Worm (Caenorhabditis elegans) whole organism, L4 larva: Measurements from ENCODE around the gene R08E5.4.

Source experiments
- Y48G9A.11 ChIP-seq: fragments of 200-800 bp; sonication (Bioruptor generic); IDR thresholded peaks from 2 replicates; pipeline ENCODE4 v1.3.6; 2022; ENCODE audit warnings: missing genetic modification reagents, missing genetic modification characterization, missing compliant biosample characterization
- aha-1 ChIP-seq: fragments of 150-350 bp; peaks from one replicate; lab custom pipeline; 2014; ENCODE audit warnings: missing biosample characterization, missing genetic modification characterization
- attf-4 ChIP-seq: sonication (generic microtip); optimal IDR thresholded peaks from 3 replicates; lab custom pipeline; 2017; ENCODE audit warnings: missing biosample characterization, missing genetic modification characterization
- ceh-32 ChIP-seq: sonication (generic microtip); optimal IDR thresholded peaks from 2 replicates; lab custom pipeline; 2016; ENCODE audit warnings: mild to moderate bottlenecking, missing genetic modification characterization, missing compliant biosample characterization; ENCODE audit not compliant: poor library complexity
- ceh-62 ChIP-seq: sonication (generic microtip); optimal IDR thresholded peaks from 2 replicates; lab custom pipeline; 2017; ENCODE audit warnings: missing biosample characterization, missing genetic modification characterization
- daf-16 ChIP-seq, 3 experiments: sonication (generic microtip); optimal IDR thresholded peaks; 2 replicates each; lab custom pipeline; 2016 to 2017; ENCODE audit warnings: missing genetic modification characterization in 3 of 3, missing genetic modification reagents in 3 of 3, mild to moderate bottlenecking in 2 of 3, missing compliant biosample characterization in 2 of 3, missing biosample characterization in 1 of 3, moderate library complexity in 1 of 3
- dmd-6 ChIP-seq: fragments of 200-800 bp; sonication (Bioruptor generic); IDR thresholded peaks from 2 replicates; pipeline ENCODE4 v1.3.6; 2022; ENCODE audit warnings: missing genetic modification reagents, missing genetic modification characterization, missing compliant biosample characterization
- dmd-8 ChIP-seq: fragments of 200-800 bp; sonication (Bioruptor generic); IDR thresholded peaks from 2 replicates; pipeline ENCODE4 v1.3.6; 2022; ENCODE audit warnings: missing genetic modification characterization, missing compliant biosample characterization
- dpl-1 ChIP-seq: fragments of 150-350 bp; optimal IDR thresholded peaks from 2 replicates; lab custom pipeline; 2014; ENCODE audit warnings: missing biosample characterization, missing genetic modification reagents, missing genetic modification characterization
- dve-1 ChIP-seq: sonication (generic microtip); optimal IDR thresholded peaks from 2 replicates; lab custom pipeline; 2017; ENCODE audit warnings: antibody characterized with exemption, mild to moderate bottlenecking, missing genetic modification characterization, missing compliant biosample characterization; ENCODE audit not compliant: insufficient read depth
- hif-1 ChIP-seq, 2 experiments: sonication (generic microtip); optimal IDR thresholded peaks; 2 replicates each; lab custom pipeline; 2016 to 2017; ENCODE audit warnings: missing compliant biosample characterization in 2 of 2, missing genetic modification characterization in 2 of 2, missing genetic modification reagents in 2 of 2, missing genotype in 2 of 2, mild to moderate bottlenecking in 1 of 2
- hlh-11 ChIP-seq: fragments of 200-800 bp; sonication (Bioruptor generic); optimal IDR thresholded peaks from 2 replicates; lab custom pipeline; 2018; ENCODE audit warnings: mild to moderate bottlenecking, missing genetic modification characterization, missing compliant biosample characterization
- hlh-30 ChIP-seq: sonication (generic microtip); optimal IDR thresholded peaks from 2 replicates; lab custom pipeline; 2017; ENCODE audit warnings: antibody characterized with exemption, mild to moderate bottlenecking, missing genetic modification characterization, missing compliant biosample characterization; ENCODE audit not compliant: insufficient read depth
- hmg-1.1 ChIP-seq: fragments of 200-800 bp; sonication (Bioruptor generic); IDR thresholded peaks from 2 replicates; pipeline ENCODE4 v1.3.6; 2022; ENCODE audit warnings: missing genetic modification reagents, missing genetic modification characterization, missing compliant biosample characterization
- lin-1 ChIP-seq: fragments of 200-800 bp; sonication (Bioruptor generic); IDR thresholded peaks from 2 replicates; pipeline ENCODE4 v1.3.6; 2022; ENCODE audit warnings: missing genetic modification reagents, missing genetic modification characterization, missing compliant biosample characterization
- lin-15B ChIP-seq: fragments of 150-350 bp; sonication (generic microtip); optimal IDR thresholded peaks from 3 replicates; lab custom pipeline; 2014; ENCODE audit warnings: missing biosample characterization, missing genetic modification characterization
- lin-29 ChIP-seq: fragments of 200-800 bp; sonication (Bioruptor generic); IDR thresholded peaks from 2 replicates; pipeline ENCODE4 v1.3.6; 2022; ENCODE audit warnings: missing genetic modification reagents, missing genetic modification characterization, missing compliant biosample characterization
- madf-9 ChIP-seq: fragments of 200-800 bp; sonication (Bioruptor generic); conservative IDR thresholded peaks from 2 replicates; pipeline ENCODE4 v1.3.6; 2022; ENCODE audit warnings: missing genetic modification reagents, missing genetic modification characterization, missing compliant biosample characterization
- mdl-1 ChIP-seq, 2 experiments: fragments of 150-350 bp in 1 of 2; sonication (generic microtip) in 1 of 2; optimal IDR thresholded peaks; 2 replicates each; lab custom pipeline; 2014 to 2017; ENCODE audit warnings: missing biosample characterization in 2 of 2, missing genetic modification characterization in 2 of 2
- mep-1 ChIP-seq: fragments of 150-350 bp; sonication (generic microtip); optimal IDR thresholded peaks from 3 replicates; lab custom pipeline; 2014; ENCODE audit warnings: missing biosample characterization, missing genetic modification characterization
- mes-2 ChIP-seq: sonication (generic microtip); optimal IDR thresholded peaks from 2 replicates; lab custom pipeline; 2016; ENCODE audit warnings: missing genotype, mild to moderate bottlenecking, missing genetic modification characterization, missing compliant biosample characterization; ENCODE audit not compliant: poor library complexity, severe bottlenecking
- nhr-102 ChIP-seq: sonication (generic microtip); optimal IDR thresholded peaks from 2 replicates; lab custom pipeline; 2016; ENCODE audit warnings: mild to moderate bottlenecking, missing genetic modification characterization, moderate library complexity, missing compliant biosample characterization
- nhr-25 ChIP-seq: sonication (generic microtip); optimal IDR thresholded peaks from 2 replicates; lab custom pipeline; 2017; ENCODE audit warnings: missing genetic modification characterization, mild to moderate bottlenecking, missing compliant biosample characterization, antibody characterized with exemption, moderate library complexity, borderline replicate concordance; ENCODE audit not compliant: insufficient read depth
- nhr-28 ChIP-seq: fragments of 150-350 bp; optimal IDR thresholded peaks from 2 replicates; lab custom pipeline; 2014; ENCODE audit warnings: missing biosample characterization, missing genetic modification characterization
- nhr-42 ChIP-seq: fragments of 200-800 bp; sonication (Bioruptor generic); IDR thresholded peaks from 2 replicates; pipeline ENCODE4 v1.3.6; 2022; ENCODE audit warnings: missing genetic modification characterization, missing compliant biosample characterization
- nhr-6 ChIP-seq: fragments of 150-350 bp; optimal IDR thresholded peaks from 2 replicates; lab custom pipeline; 2014; ENCODE audit warnings: missing biosample characterization, missing genetic modification characterization
- nhr-76 ChIP-seq: fragments of 150-350 bp; optimal IDR thresholded peaks from 2 replicates; lab custom pipeline; 2014; ENCODE audit warnings: missing biosample characterization, missing genetic modification characterization
- nhr-77 ChIP-seq: fragments of 150-350 bp; optimal IDR thresholded peaks from 2 replicates; lab custom pipeline; 2014; ENCODE audit warnings: missing biosample characterization, missing genetic modification characterization
- pha-4 ChIP-seq, 2 experiments: fragments of 150-350 bp in 1 of 2; fragments of 200-800 bp in 1 of 2; sonication (Bioruptor generic) in 1 of 2; IDR thresholded peaks in 1 of 2; optimal IDR thresholded peaks in 1 of 2; 2 replicates each; pipeline versions ENCODE4 v1.3.6 to Lab custom; 2014 to 2022; ENCODE audit warnings: missing genetic modification characterization in 2 of 2, missing genetic modification reagents in 2 of 2, missing biosample characterization in 1 of 2, missing compliant biosample characterization in 1 of 2
- php-3 ChIP-seq: fragments of 200-800 bp; sonication (Bioruptor generic); IDR thresholded peaks from 2 replicates; pipeline ENCODE4 v1.3.6; 2022; ENCODE audit warnings: missing genetic modification reagents, missing genetic modification characterization, missing compliant biosample characterization
- pqm-1 ChIP-seq: sonication (generic microtip); optimal IDR thresholded peaks from 2 replicates; lab custom pipeline; 2017; ENCODE audit warnings: missing biosample characterization, missing genetic modification characterization
- rbr-2 ChIP-seq: sonication (generic microtip); optimal IDR thresholded peaks from 2 replicates; lab custom pipeline; 2016; ENCODE audit warnings: missing genotype, missing genetic modification characterization, missing compliant biosample characterization
- skn-1 ChIP-seq: fragments of 150-350 bp; optimal IDR thresholded peaks from 2 replicates; lab custom pipeline; 2014; ENCODE audit warnings: missing biosample characterization, missing genetic modification characterization
- snpc-4 ChIP-seq: fragments of 150-350 bp; optimal IDR thresholded peaks from 2 replicates; lab custom pipeline; 2014; ENCODE audit warnings: missing biosample characterization, missing genetic modification characterization
- spr-3 ChIP-seq: fragments of 200-800 bp; sonication (Bioruptor generic); optimal IDR thresholded peaks from 2 replicates; lab custom pipeline; 2018; ENCODE audit warnings: mild to moderate bottlenecking, missing genetic modification characterization, missing compliant biosample characterization
- tag-97 ChIP-seq: fragments of 200-800 bp; sonication (Bioruptor generic); IDR thresholded peaks from 2 replicates; pipeline ENCODE4 v1.3.6; 2022; ENCODE audit warnings: missing genetic modification characterization, missing compliant biosample characterization
- unc-39 ChIP-seq: sonication (generic microtip); optimal IDR thresholded peaks from 2 replicates; lab custom pipeline; 2017; ENCODE audit warnings: missing biosample characterization, missing genetic modification characterization
- unc-62 ChIP-seq, 3 experiments: fragments of 150-350 bp in 1 of 3; sonication (generic microtip); optimal IDR thresholded peaks in 2 of 3; peaks in 1 of 3; 1 replicate in 1 of 3; 2 replicates in 2 of 3; lab custom pipeline; 2014 to 2017; ENCODE audit warnings: missing biosample characterization in 3 of 3, missing genetic modification characterization in 3 of 3, missing genetic modification reagents in 3 of 3, missing genotype in 1 of 3
- zag-1 ChIP-seq: fragments of 150-350 bp; optimal IDR thresholded peaks from 2 replicates; lab custom pipeline; 2014; ENCODE audit warnings: missing biosample characterization, missing genetic modification characterization
- zfp-2 ChIP-seq: sonication (generic microtip); optimal IDR thresholded peaks from 2 replicates; lab custom pipeline; 2016; ENCODE audit warnings: mild to moderate bottlenecking, missing genetic modification characterization, missing compliant biosample characterization
- zip-11 ChIP-seq: fragments of 200-800 bp; sonication (Bioruptor generic); IDR thresholded peaks from 2 replicates; pipeline ENCODE4 v1.3.6; 2022; ENCODE audit warnings: missing genetic modification characterization, missing compliant biosample characterization
- zip-2 ChIP-seq: fragments of 150-350 bp; optimal IDR thresholded peaks from 2 replicates; lab custom pipeline; 2014; ENCODE audit warnings: missing biosample characterization, missing genetic modification characterization

The R08E5.4 gene

DNA sequence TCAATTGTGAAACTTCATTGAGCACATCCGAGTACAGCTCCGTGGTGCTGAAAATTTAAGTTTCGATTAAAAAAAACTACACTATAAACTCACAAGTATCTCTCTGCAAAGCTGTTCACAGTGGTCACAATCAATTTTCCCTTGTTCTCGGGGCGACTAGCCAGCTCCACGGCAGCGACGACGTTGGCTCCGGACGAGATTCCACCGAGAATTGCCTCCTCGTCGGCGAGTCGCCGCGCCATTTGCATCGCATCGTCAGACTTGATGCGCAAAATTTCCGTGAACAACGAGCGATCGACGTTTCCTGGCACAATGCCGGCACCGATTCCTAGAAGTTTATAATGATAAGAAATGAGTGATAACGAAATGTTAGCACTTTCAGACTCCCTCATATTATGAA is 6.3 kb downstream of the R08E5.4 start (continued):
- TF ChIP-seq daf-16 (GFP tag; optimal IDR thresholded peaks at IDR 0.05; lab: Kevin White, UChicago) (no peak), daf-16 (tag; optimal IDR thresholded peaks at IDR 0.05; lab: Kevin White, UChicago) (peak; percentile 20), Y48G9A.11 (GFP tag; lab: Robert Waterston, UW) (0 out of 2 replicates have a peak, but pooled peaks have one; percentile 5)

DNA sequence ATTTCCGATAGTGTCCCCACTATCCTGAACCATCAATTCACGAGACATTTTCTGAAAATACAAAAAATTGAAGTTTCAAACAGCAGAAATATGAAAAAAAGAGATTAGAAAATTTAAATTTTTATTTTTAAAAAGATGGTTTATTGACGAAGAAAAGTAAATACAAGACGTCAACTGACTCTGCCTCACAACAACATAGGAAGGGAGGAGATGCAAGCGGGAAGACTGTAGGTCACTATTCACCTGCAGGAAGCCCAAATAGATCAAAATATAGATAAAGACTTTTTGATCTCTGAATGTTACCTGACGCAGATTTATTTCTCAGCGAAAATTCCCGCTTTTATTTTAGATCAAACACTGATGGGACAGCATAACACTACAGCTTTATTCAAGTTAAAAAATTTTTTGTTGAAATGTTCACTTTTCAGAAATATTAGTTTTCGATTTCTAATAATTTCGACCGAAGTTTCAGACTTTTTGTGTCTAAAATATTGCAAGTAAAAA is 7.8 kb downstream of the R08E5.4 start, which contains the start of gene cysl-3:
Gene cysl-3, minus strand, starts transcription at position 51 of the 504 bp plus-strand sequence.
- no peak for TF ChIP-seq snpc-4 (tag; lab: Kevin White, UChicago)
- no peak for TF ChIP-seq daf-16 (GFP tag; optimal IDR thresholded peaks at IDR 0.05; lab: Kevin White, UChicago)
- TF ChIP-seq daf-16 (tag; optimal IDR thresholded peaks at IDR 0.05; lab: Kevin White, UChicago), result peak; percentile 29

DNA sequence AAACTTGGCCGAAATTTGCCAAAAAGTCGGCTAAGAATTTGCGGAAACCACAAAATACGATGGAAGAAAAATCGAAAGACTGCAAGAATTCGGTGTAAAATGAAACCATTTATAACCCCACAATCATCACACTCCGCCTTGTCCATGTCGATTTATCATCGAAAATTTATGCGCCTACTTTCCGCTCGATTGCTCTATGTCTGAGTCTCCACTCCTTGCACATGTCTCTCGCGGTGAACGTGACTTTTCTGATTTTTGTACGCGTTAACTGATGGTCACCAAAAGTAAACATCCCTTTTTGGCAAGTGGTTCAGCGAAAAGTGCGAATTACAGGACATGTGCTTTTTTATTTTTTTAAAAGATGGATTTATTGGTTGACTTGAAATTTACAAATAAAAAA is 8.6 kb downstream of the R08E5.4 start:
- peak; percentile 72 for TF ChIP-seq hlh-11
- no peak for TF ChIP-seq Y48G9A.11 (GFP tag; lab: Robert Waterston, UW)
- TF ChIP-seq mdl-1 (tag; optimal IDR thresholded peaks at IDR 0.05; lab: Kevin White, UChicago), result peak in 1 of 2 experiments; percentile 61
- no peak for TF ChIP-seq spr-3
- peak; percentile 100 for TF ChIP-seq aha-1 (tag; lab: Kevin White, UChicago)
- TF ChIP-seq php-3, result 0 out of 2 replicates have a peak, but pooled peaks have one; percentile 21
- TF ChIP-seq unc-62 (GFP tag; optimal IDR thresholded peaks at IDR 0.05 in 1 of 2; lab: Kevin White, UChicago), result peak in 1 of 2 experiments; percentile 74
- TF ChIP-seq unc-62 (tag; optimal IDR thresholded peaks at IDR 0.05; lab: Kevin White, UChicago), result no peak
- TF ChIP-seq nhr-25 (tag; lab: Kevin White, UChicago), result no peak
- no peak for TF ChIP-seq unc-39 (tag; lab: Kevin White, UChicago)
- TF ChIP-seq pqm-1 (tag; lab: Kevin White, UChicago), result peak; percentile 52
- TF ChIP-seq nhr-28 (tag; lab: Kevin White, UChicago), result peak; percentile 64
- no peak for TF ChIP-seq daf-16 (GFP tag; optimal IDR thresholded peaks at IDR 0.05; lab: Kevin White, UChicago)
- peak; percentile 84 for TF ChIP-seq daf-16 (tag; optimal IDR thresholded peaks at IDR 0.05; lab: Kevin White, UChicago)
- TF ChIP-seq lin-15B (tag; lab: Kevin White, UChicago), result no peak
- TF ChIP-seq pha-4 (GFP tag; IDR thresholded peaks at IDR 0.05; lab: Robert Waterston, UW), result no peak
- peak; percentile 18 for TF ChIP-seq pha-4 (tag; optimal IDR thresholded peaks at IDR 0.05; lab: Kevin White, UChicago)
- TF ChIP-seq lin-1, result 0 out of 2 replicates have a peak, but pooled peaks have one; percentile 38
- peak; percentile 82 for TF ChIP-seq dmd-6 (GFP tag; lab: Robert Waterston, UW)
- peak; percentile 6 for TF ChIP-seq mep-1
- peak; percentile 86 to 98 for TF ChIP-seq hif-1 (tag; optimal IDR thresholded peaks at IDR 0.05; lab: Kevin White, UChicago)
- TF ChIP-seq attf-4 (tag; lab: Kevin White, UChicago), result no peak
- 0 out of 2 replicates have a peak, but pooled peaks have one; percentile 51 for TF ChIP-seq dmd-8 (GFP tag; lab: Robert Waterston, UW)
- peak; percentile 58 for TF ChIP-seq hlh-30 (tag; lab: Kevin White, UChicago)
- peak; percentile 9 for TF ChIP-seq nhr-102
- no peak for TF ChIP-seq skn-1 (tag; lab: Kevin White, UChicago)
- peak; percentile 2 for TF ChIP-seq nhr-77
- TF ChIP-seq dve-1, result peak; percentile 77
- TF ChIP-seq zip-2 (tag; lab: Kevin White, UChicago), result no peak

DNA sequence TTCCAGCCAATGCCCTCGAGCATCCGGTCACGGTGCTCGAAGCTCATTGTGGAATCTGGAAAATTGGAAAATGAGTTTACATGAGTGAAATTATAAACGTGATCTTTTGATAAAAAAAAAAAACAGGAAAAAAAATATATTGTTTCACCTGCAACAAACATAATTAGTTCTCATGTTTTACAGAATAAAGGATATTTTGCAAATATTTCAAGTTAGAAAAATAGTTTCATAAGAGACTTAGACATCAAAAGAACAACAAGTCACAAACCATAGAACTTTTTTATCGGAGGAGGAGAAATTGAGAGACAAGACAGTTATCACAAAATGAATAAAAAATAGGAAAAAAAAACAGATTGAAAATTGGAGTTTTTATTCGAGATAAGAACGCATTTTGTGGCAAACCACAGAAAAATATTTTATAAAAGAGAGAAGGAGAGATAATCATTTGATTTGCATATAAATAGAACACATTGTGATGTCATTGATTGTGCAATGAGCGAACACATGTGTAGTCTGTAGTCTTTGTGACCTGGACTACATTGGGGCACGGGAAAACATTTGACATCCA is 15.9 kb downstream of the R08E5.4 start, which contains the start of gene R08F11.1:
Gene R08F11.1, minus strand, starts transcription at position 51 of the 568 bp plus-strand sequence.
- TF ChIP-seq nhr-76 (no peak), hmg-1.1 (no peak), nhr-102 (peak; percentile 64), ceh-32 (tag; lab: Kevin White, UChicago) (no peak), zag-1 (tag; lab: Kevin White, UChicago) (no peak), zfp-2 (tag; lab: Kevin White, UChicago) (no peak), spr-3 (no peak), madf-9 (no peak), nhr-6 (no peak), mes-2 (tag; lab: Kevin White, UChicago) (no peak), zip-11 (GFP tag; lab: Robert Waterston, UW) (no peak), dpl-1 (GFP tag; lab: Kevin White, UChicago) (no peak), ceh-62 (tag; lab: Kevin White, UChicago) (no peak), rbr-2 (tag; lab: Kevin White, UChicago) (no peak), tag-97 (GFP tag; lab: Robert Waterston, UW) (no peak), unc-62 (GFP tag; optimal IDR thresholded peaks at IDR 0.05 in 1 of 2; lab: Kevin White, UChicago) (peak in 1 of 2 experiments; percentile 9), unc-62 (tag; optimal IDR thresholded peaks at IDR 0.05; lab: Kevin White, UChicago) (no peak), nhr-42 (no peak), mdl-1 (tag; optimal IDR thresholded peaks at IDR 0.05; lab: Kevin White, UChicago) (no peak), nhr-28 (tag; lab: Kevin White, UChicago) (peak; percentile 98), lin-29 (GFP tag; lab: Robert Waterston, UW) (no peak)
